Fruit fly (Drosophila melanogaster) whole organism, prepupa: Measurements from ENCODE around the gene CG44098.

Source experiments
- CG10631 ChIP-seq: fragments of 200-800 bp; sonication (Bioruptor generic); optimal IDR thresholded peaks from 2 replicates; lab custom pipeline; 2016; ENCODE audit warnings: missing biosample characterization, missing genetic modification characterization
- CG11294 ChIP-seq: fragments of 200-800 bp; sonication (Bioruptor generic); IDR thresholded peaks from 2 replicates; pipeline ENCODE4 v1.3.6; 2022; ENCODE audit warnings: missing biosample characterization, missing genetic modification characterization
- CG11902 ChIP-seq: fragments of 200-800 bp; sonication (Bioruptor generic); optimal IDR thresholded peaks from 3 replicates; lab custom pipeline; 2016; ENCODE audit warnings: missing biosample characterization, missing genetic modification characterization
- CG15336 ChIP-seq: fragments of 200-800 bp; sonication (Bioruptor generic); IDR thresholded peaks from 2 replicates; pipeline ENCODE4 v1.3.6; 2022; ENCODE audit warnings: missing biosample characterization, missing genetic modification characterization
- CG1621 ChIP-seq: fragments of 200-800 bp; sonication (Bioruptor generic); optimal IDR thresholded peaks from 3 replicates; lab custom pipeline; 2018; ENCODE audit warnings: missing biosample characterization, mild to moderate bottlenecking, missing genetic modification characterization
- CG16779 ChIP-seq: fragments of 200-800 bp; sonication (Bioruptor generic); optimal IDR thresholded peaks from 3 replicates; lab custom pipeline; 2017; ENCODE audit warnings: missing biosample characterization, mild to moderate bottlenecking, missing genetic modification characterization
- CG31627 ChIP-seq: fragments of 200-800 bp; sonication (Bioruptor generic); optimal IDR thresholded peaks from 3 replicates; lab custom pipeline; 2016; ENCODE audit warnings: missing biosample characterization, missing genetic modification characterization
- CG32006 ChIP-seq: fragments of 200-800 bp; sonication (Bioruptor generic); optimal IDR thresholded peaks from 3 replicates; lab custom pipeline; 2017; ENCODE audit warnings: missing biosample characterization, mild to moderate bottlenecking, missing genetic modification characterization
- CG34406 ChIP-seq: fragments of 200-800 bp; sonication (Bioruptor generic); optimal IDR thresholded peaks from 3 replicates; lab custom pipeline; 2016; ENCODE audit warnings: missing biosample characterization, missing genetic modification characterization
- CG6276 ChIP-seq: fragments of 200-800 bp; sonication (Bioruptor generic); optimal IDR thresholded peaks from 2 replicates; lab custom pipeline; 2017; ENCODE audit warnings: missing biosample characterization, mild to moderate bottlenecking, missing genetic modification characterization
- CG6808 ChIP-seq: fragments of 200-800 bp; sonication (Bioruptor generic); optimal IDR thresholded peaks from 3 replicates; lab custom pipeline; 2017; ENCODE audit warnings: missing biosample characterization, missing genetic modification characterization, mild to moderate bottlenecking, moderate library complexity, missing genetic modification reagents
- CG6854 ChIP-seq: fragments of 200-800 bp; sonication (Bioruptor generic); optimal IDR thresholded peaks from 2 replicates; lab custom pipeline; 2017; ENCODE audit warnings: missing biosample characterization, mild to moderate bottlenecking, missing genetic modification characterization
- CG7368 ChIP-seq: fragments of 200-800 bp; sonication (Bioruptor generic); optimal IDR thresholded peaks from 3 replicates; lab custom pipeline; 2016; ENCODE audit warnings: missing biosample characterization, missing genetic modification characterization
- CG8119 ChIP-seq: fragments of 200-800 bp; sonication (Bioruptor generic); IDR thresholded peaks from 3 replicates; pipeline ENCODE4 v1.3.6; 2022; ENCODE audit warnings: missing biosample characterization, missing genetic modification characterization
- CG8319 ChIP-seq: fragments of 200-800 bp; sonication (Bioruptor generic); optimal IDR thresholded peaks from 3 replicates; lab custom pipeline; 2016; ENCODE audit warnings: missing biosample characterization, missing genetic modification characterization
- CG8632 ChIP-seq: fragments of 200-800 bp; sonication (Bioruptor generic); optimal IDR thresholded peaks from 3 replicates; lab custom pipeline; 2016; ENCODE audit warnings: missing biosample characterization, missing genetic modification characterization
- Eip75B ChIP-seq: fragments of 200-800 bp; sonication (Bioruptor generic); optimal IDR thresholded peaks from 3 replicates; lab custom pipeline; 2016; ENCODE audit warnings: missing biosample characterization, missing genetic modification characterization
- Eip78C ChIP-seq: fragments of 200-800 bp; sonication (Bioruptor generic); peaks from one replicate; lab custom pipeline; 2016; ENCODE audit warnings: missing biosample characterization, missing genetic modification characterization
- Eip93F ChIP-seq: fragments of 200-800 bp; sonication (Bioruptor generic); optimal IDR thresholded peaks from 2 replicates; lab custom pipeline; 2016; ENCODE audit warnings: missing biosample characterization, mild to moderate bottlenecking, missing genetic modification characterization
- Ets21C ChIP-seq: fragments of 200-800 bp; sonication (Bioruptor generic); optimal IDR thresholded peaks from 3 replicates; lab custom pipeline; 2016; ENCODE audit warnings: missing biosample characterization, missing genetic modification characterization
- Gug ChIP-seq: fragments of 200-800 bp; sonication (Bioruptor generic); IDR thresholded peaks from 2 replicates; pipeline ENCODE4 v1.3.6; 2022; ENCODE audit warnings: missing biosample characterization, missing genetic modification characterization
- Hr38 ChIP-seq: sonication (Bioruptor generic); optimal IDR thresholded peaks from 2 replicates; lab custom pipeline; 2016; ENCODE audit warnings: missing biosample characterization, missing genetic modification characterization
- Hr4 ChIP-seq: fragments of 200-800 bp; sonication (Bioruptor generic); optimal IDR thresholded peaks from 3 replicates; lab custom pipeline; 2016; ENCODE audit warnings: missing biosample characterization, missing genetic modification characterization
- Lpt ChIP-seq: fragments of 200-800 bp; sonication (Bioruptor generic); optimal IDR thresholded peaks from 3 replicates; lab custom pipeline; 2016; ENCODE audit warnings: missing biosample characterization, missing genetic modification characterization
- Met ChIP-seq: fragments of 200-800 bp; sonication (Bioruptor generic); optimal IDR thresholded peaks from 3 replicates; lab custom pipeline; 2016; ENCODE audit warnings: missing biosample characterization, missing genetic modification characterization
- OdsH ChIP-seq: fragments of 200-800 bp; sonication (Bioruptor generic); optimal IDR thresholded peaks from 3 replicates; lab custom pipeline; 2016; ENCODE audit warnings: missing biosample characterization, missing genetic modification characterization
- Sox102F ChIP-seq: fragments of 200-800 bp; sonication (Bioruptor generic); optimal IDR thresholded peaks from 2 replicates; lab custom pipeline; 2016; ENCODE audit warnings: missing biosample characterization, mild to moderate bottlenecking, missing genetic modification characterization
- Sox14 ChIP-seq: fragments of 200-800 bp; sonication (Bioruptor generic); optimal IDR thresholded peaks from 3 replicates; lab custom pipeline; 2016; ENCODE audit warnings: missing biosample characterization, missing genetic modification characterization
- achi ChIP-seq: fragments of 200-800 bp; sonication (Bioruptor generic); optimal IDR thresholded peaks from 3 replicates; lab custom pipeline; 2016; ENCODE audit warnings: missing biosample characterization, missing genetic modification characterization
- acj6 ChIP-seq: fragments of 200-800 bp; sonication (Bioruptor generic); optimal IDR thresholded peaks from 3 replicates; lab custom pipeline; 2016; ENCODE audit warnings: missing biosample characterization, missing genetic modification characterization
- cyc ChIP-seq: fragments of 200-800 bp; sonication (Bioruptor generic); optimal IDR thresholded peaks from 3 replicates; lab custom pipeline; 2016; ENCODE audit warnings: missing biosample characterization, missing genetic modification characterization
- dac ChIP-seq: fragments of 200-800 bp; sonication (Bioruptor generic); optimal IDR thresholded peaks from 2 replicates; lab custom pipeline; 2017; ENCODE audit warnings: missing biosample characterization, mild to moderate bottlenecking, missing genetic modification characterization
- esn ChIP-seq: fragments of 200-800 bp; sonication (Bioruptor generic); optimal IDR thresholded peaks from 2 replicates; lab custom pipeline; 2016; ENCODE audit warnings: missing biosample characterization, mild to moderate bottlenecking, missing genetic modification characterization, moderate library complexity
- fd59A ChIP-seq: fragments of 200-800 bp; sonication (Bioruptor generic); optimal IDR thresholded peaks from 2 replicates; lab custom pipeline; 2017; ENCODE audit warnings: missing biosample characterization, mild to moderate bottlenecking, missing genetic modification characterization, missing genetic modification reagents
- fd85E ChIP-seq: fragments of 200-800 bp; sonication (Bioruptor generic); optimal IDR thresholded peaks from 3 replicates; lab custom pipeline; 2016; ENCODE audit warnings: missing biosample characterization, missing genetic modification characterization
- fkh ChIP-seq: fragments of 200-800 bp; sonication (Bioruptor generic); optimal IDR thresholded peaks from 3 replicates; lab custom pipeline; 2017; ENCODE audit warnings: missing biosample characterization, mild to moderate bottlenecking, missing genetic modification characterization, moderate library complexity
- lz ChIP-seq: fragments of 200-800 bp; sonication (Bioruptor generic); optimal IDR thresholded peaks from 3 replicates; lab custom pipeline; 2016; ENCODE audit warnings: missing biosample characterization, missing genetic modification characterization
- net ChIP-seq: fragments of 200-800 bp; sonication (Bioruptor generic); optimal IDR thresholded peaks from 3 replicates; lab custom pipeline; 2016; ENCODE audit warnings: missing biosample characterization, missing genetic modification characterization
- spab ChIP-seq: fragments of 200-800 bp; sonication (Bioruptor generic); optimal IDR thresholded peaks from 2 replicates; lab custom pipeline; 2017; ENCODE audit warnings: missing biosample characterization, mild to moderate bottlenecking, missing genetic modification characterization, missing genetic modification reagents
- svp ChIP-seq: fragments of 200-800 bp; sonication (Bioruptor generic); peaks from one replicate; lab custom pipeline; 2016; ENCODE audit warnings: missing biosample characterization, missing genetic modification characterization
- topi ChIP-seq: fragments of 200-800 bp; sonication (Bioruptor generic); optimal IDR thresholded peaks from 3 replicates; lab custom pipeline; 2016; ENCODE audit warnings: missing biosample characterization, missing genetic modification characterization
- vri ChIP-seq: fragments of 200-800 bp; sonication (Bioruptor generic); optimal IDR thresholded peaks from 3 replicates; lab custom pipeline; 2016; ENCODE audit warnings: missing biosample characterization, mild to moderate bottlenecking, missing genetic modification characterization

The CG44098 gene

DNA sequence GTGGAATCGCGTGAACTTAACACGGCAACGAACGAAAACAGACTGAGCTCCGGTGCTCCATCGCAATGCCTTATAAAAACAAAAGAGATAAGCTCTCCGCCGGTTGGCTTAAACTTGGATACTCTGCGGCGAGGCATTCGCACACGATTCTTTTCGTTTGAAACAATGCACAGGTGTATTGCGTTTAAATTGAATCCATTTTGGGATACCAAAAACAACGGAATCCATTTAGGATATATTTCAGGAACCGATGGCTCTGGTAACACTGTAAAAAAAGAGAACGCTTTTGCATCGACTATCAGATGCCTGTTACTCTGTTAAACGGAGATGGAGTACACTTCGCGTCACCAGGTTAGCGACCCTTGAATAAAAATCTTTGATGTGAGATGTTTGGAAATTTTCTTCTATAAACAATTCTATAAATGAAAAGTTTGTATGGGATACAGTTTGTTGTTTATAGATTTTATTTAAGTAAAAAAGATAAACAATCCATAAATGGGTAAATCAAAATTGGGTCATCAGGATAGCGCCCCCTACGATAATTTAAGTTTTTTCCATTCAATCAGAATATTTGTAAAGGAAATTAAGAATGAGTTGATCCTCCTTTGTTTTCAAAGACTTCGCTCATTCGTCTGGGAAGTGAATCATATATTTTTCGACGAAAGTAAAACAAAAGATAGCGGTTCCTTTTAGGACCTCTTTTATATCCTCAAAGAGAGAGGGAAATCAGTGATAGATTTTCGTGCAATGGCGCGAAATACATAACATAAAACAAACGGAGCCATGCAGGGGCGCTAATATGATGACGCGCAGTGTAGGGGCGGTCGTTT is 41.0 kb downstream of the CG44098 start, which contains the start of gene Nep2 (continued):
- peak; percentile 11 for TF ChIP-seq CG7368
- peak; percentile 63 for TF ChIP-seq Met
- peak; percentile 38 for TF ChIP-seq Sox102F (GFP tag; lab: Kevin White, UChicago)
- peak; percentile 29 for TF ChIP-seq dac (GFP tag; lab: Kevin White, UChicago)
- TF ChIP-seq CG8319 (GFP tag; lab: Kevin White, UChicago), result peak; percentile 31
- TF ChIP-seq Sox14, result peak; percentile 71
- peak; percentile 78 for TF ChIP-seq svp (GFP tag; lab: Kevin White, UChicago)
- peak; percentile 58 for TF ChIP-seq Eip75B (GFP tag; lab: Kevin White, UChicago)
- peak; percentile 48 for TF ChIP-seq CG1621
- no peak for TF ChIP-seq Gug (GFP tag; lab: Robert Waterston, UW)
- peak; percentile 62 for TF ChIP-seq topi (GFP tag; lab: Kevin White, UChicago)
- peak; percentile 77 for TF ChIP-seq CG6276 (GFP tag; lab: Kevin White, UChicago)
- peak; percentile 43 for TF ChIP-seq OdsH (GFP tag; lab: Kevin White, UChicago)
- peak; percentile 62 for TF ChIP-seq achi (GFP tag; lab: Kevin White, UChicago)
- TF ChIP-seq fkh (GFP tag; lab: Kevin White, UChicago), result no peak
- TF ChIP-seq CG11902 (GFP tag; lab: Kevin White, UChicago), result peak; percentile 4
- TF ChIP-seq CG31627 (GFP tag; lab: Kevin White, UChicago), result peak; percentile 32
- TF ChIP-seq lz, result peak; percentile 57
- TF ChIP-seq CG15336, result no peak; the same call in 1 of the 2 replicates
- TF ChIP-seq CG32006, result peak; percentile 86
- no peak for TF ChIP-seq CG6854 (GFP tag; lab: Kevin White, UChicago)
- no peak for TF ChIP-seq fd85E (GFP tag; lab: Kevin White, UChicago)
- TF ChIP-seq CG34406 (GFP tag; lab: Kevin White, UChicago), result peak; percentile 53
- TF ChIP-seq vri (GFP tag; lab: Kevin White, UChicago), result no peak
- TF ChIP-seq acj6 (GFP tag; lab: Kevin White, UChicago), result peak; percentile 64
- TF ChIP-seq esn (GFP tag; lab: Kevin White, UChicago), result peak; percentile 65
- peak; percentile 7 for TF ChIP-seq CG8632 (GFP tag; lab: Kevin White, UChicago)
- TF ChIP-seq net (GFP tag; lab: Kevin White, UChicago), result peak; percentile 58
- peak; percentile 32 for TF ChIP-seq cyc
- TF ChIP-seq CG16779 (tag; lab: Kevin White, UChicago), result no peak
- TF ChIP-seq fd59A, result peak; percentile 59
- no peak for TF ChIP-seq Ets21C (GFP tag; lab: Kevin White, UChicago)
- TF ChIP-seq CG11294 (GFP tag; lab: Robert Waterston, UW), result no peak
- TF ChIP-seq, all 60 proteins: peak for 44

DNA sequence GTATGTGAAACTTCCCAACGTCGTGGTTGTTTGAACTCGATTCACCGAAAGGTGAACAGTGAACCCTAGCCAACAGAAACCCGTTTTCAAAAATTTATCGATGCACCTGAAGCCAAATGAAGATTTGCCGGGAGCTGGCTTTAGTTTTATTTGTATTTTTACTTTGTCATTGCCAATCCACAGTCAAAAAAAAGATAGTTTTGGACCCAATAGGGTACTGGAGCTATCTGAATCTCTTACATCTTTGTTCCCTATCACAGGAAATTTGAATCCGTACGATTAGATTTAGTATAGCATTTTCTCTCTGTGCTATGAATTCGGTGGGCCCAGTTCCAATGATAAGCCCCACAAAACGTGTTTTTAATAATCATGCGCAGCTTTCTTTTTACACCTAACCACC is 42.0 kb downstream of the CG44098 start:
- no peak for TF ChIP-seq CG6808 (GFP tag; lab: Kevin White, UChicago)
- no peak for TF ChIP-seq Eip93F (GFP tag; lab: Kevin White, UChicago)
- TF ChIP-seq CG8119 (GFP tag; lab: Robert Waterston, UW), result peak; percentile 45; the same call in 2 of the 3 replicates
- TF ChIP-seq spab (GFP tag; lab: Kevin White, UChicago), result no peak
- peak; percentile 2 for TF ChIP-seq achi (GFP tag; lab: Kevin White, UChicago)
- TF ChIP-seq Hr4 (GFP tag; lab: Kevin White, UChicago), result peak; percentile 55
- peak; percentile 73 for TF ChIP-seq Eip78C (GFP tag; lab: Kevin White, UChicago)
- TF ChIP-seq CG10631, result no peak
- peak; percentile 25 for TF ChIP-seq CG6276 (GFP tag; lab: Kevin White, UChicago)
- TF ChIP-seq Lpt (GFP tag; lab: Kevin White, UChicago), result peak; percentile 25
- TF ChIP-seq CG32006, result peak; percentile 58
- TF ChIP-seq fd85E (GFP tag; lab: Kevin White, UChicago), result no peak
- no peak for TF ChIP-seq lz
- TF ChIP-seq CG15336, result 0 out of 2 replicates have a peak, but pooled peaks have one; percentile 27
- TF ChIP-seq Hr38 (GFP tag; lab: Kevin White, UChicago), result no peak
- peak; percentile 19 for TF ChIP-seq dac (GFP tag; lab: Kevin White, UChicago)
- TF ChIP-seq, all 60 proteins: peak for 9
